Worm (Caenorhabditis elegans) whole organism, young adult: ENCODE data around the gene unc-58.

Source experiments
- F55B11.4 ChIP-seq: sonication (generic microtip); optimal IDR thresholded peaks from 2 replicates; lab custom pipeline; 2016; ENCODE audit warnings: missing compliant biosample characterization, missing genetic modification characterization, borderline replicate concordance; ENCODE audit not compliant: insufficient read depth
- ceh-58 ChIP-seq: fragments of 200-800 bp; sonication (Bioruptor generic); IDR thresholded peaks from 2 replicates; pipeline ENCODE4 v1.3.6; 2022; ENCODE audit warnings: missing genetic modification characterization, missing compliant biosample characterization
- chd-7 ChIP-seq: sonication (generic microtip); optimal IDR thresholded peaks from 2 replicates; lab custom pipeline; 2016; ENCODE audit warnings: mild to moderate bottlenecking, missing genetic modification characterization, moderate library complexity, missing compliant biosample characterization
- gei-17 ChIP-seq: fragments of 200-800 bp; sonication (Bioruptor generic); optimal IDR thresholded peaks from 2 replicates; lab custom pipeline; 2018; ENCODE audit warnings: mild to moderate bottlenecking, missing genetic modification characterization, missing compliant biosample characterization
- unc-62 ChIP-seq: fragments of 150-350 bp; optimal IDR thresholded peaks from 2 replicates; lab custom pipeline; 2014; ENCODE audit warnings: missing biosample characterization, missing genetic modification reagents, missing genetic modification characterization

ce11 chrX:10077297-10077696 lies 55.7 kb downstream of the unc-58 start, which contains the start of gene col-176:
- TF ChIP-seq chd-7 (tag; lab: Kevin White, UChicago) (no peak), F55B11.4 (tag; lab: Kevin White, UChicago) (no peak), ceh-58 (GFP tag; lab: Robert Waterston, UW) (no peak), gei-17 (GFP tag; lab: Kevin White, UChicago) (no peak), unc-62 (GFP tag; lab: Kevin White, UChicago) (no peak)
